Worm (Caenorhabditis elegans) whole organism, young adult: ENCODE measurements around the gene R05G9R.1.

Experiments used
- D2030.7 ChIP-seq: fragments of 200-800 bp; sonication (Bioruptor generic); IDR thresholded peaks from 2 replicates; pipeline ENCODE4 v1.3.6; 2022; ENCODE audit warnings: missing genetic modification reagents, missing genetic modification characterization, missing compliant biosample characterization
- F23B12.7 ChIP-seq: sonication (generic microtip); optimal IDR thresholded peaks from 2 replicates; lab custom pipeline; 2017; ENCODE audit warnings: missing genetic modification characterization, mild to moderate bottlenecking, missing compliant biosample characterization, antibody characterized with exemption, moderate library complexity; ENCODE audit not compliant: insufficient read depth
- F33H1.4 ChIP-seq: fragments of 200-800 bp; sonication (Bioruptor generic); IDR thresholded peaks from 2 replicates; pipeline ENCODE4 v1.3.6; 2022; ENCODE audit warnings: missing genetic modification reagents, missing genetic modification characterization, missing compliant biosample characterization
- F39B2.1 ChIP-seq: fragments of 200-800 bp; sonication (Bioruptor generic); IDR thresholded peaks from 2 replicates; pipeline ENCODE4 v1.3.6; 2022; ENCODE audit warnings: missing genetic modification reagents, missing genetic modification characterization, missing compliant biosample characterization
- F49E8.2 ChIP-seq: sonication (generic microtip); optimal IDR thresholded peaks from 3 replicates; lab custom pipeline; 2017; ENCODE audit warnings: missing genetic modification characterization, mild to moderate bottlenecking, missing compliant biosample characterization, antibody characterized with exemption, moderate library complexity; ENCODE audit not compliant: insufficient read depth
- F55B11.4 ChIP-seq: sonication (generic microtip); optimal IDR thresholded peaks from 2 replicates; lab custom pipeline; 2016; ENCODE audit warnings: missing compliant biosample characterization, missing genetic modification characterization, borderline replicate concordance; ENCODE audit not compliant: insufficient read depth
- K12H6.12 ChIP-seq: fragments of 200-800 bp; sonication (Bioruptor generic); optimal IDR thresholded peaks from 2 replicates; lab custom pipeline; 2018; ENCODE audit warnings: mild to moderate bottlenecking, missing genetic modification characterization, missing compliant biosample characterization
- cebp-2 ChIP-seq: fragments of 200-800 bp; sonication (Bioruptor generic); IDR thresholded peaks from 2 replicates; pipeline ENCODE4 v1.3.6; 2022; ENCODE audit warnings: missing genetic modification characterization, missing compliant biosample characterization
- ceh-100 ChIP-seq: fragments of 200-800 bp; sonication (Bioruptor generic); IDR thresholded peaks from 2 replicates; pipeline ENCODE4 v1.3.6; 2022; ENCODE audit warnings: missing genetic modification reagents, missing genetic modification characterization, missing compliant biosample characterization
- ceh-91 ChIP-seq: fragments of 200-800 bp; sonication (Bioruptor generic); IDR thresholded peaks from 2 replicates; pipeline ENCODE4 v1.3.6; 2022; ENCODE audit warnings: missing genetic modification reagents, missing genetic modification characterization, missing compliant biosample characterization
- dpl-1 ChIP-seq: fragments of 150-350 bp; optimal IDR thresholded peaks from 2 replicates; lab custom pipeline; 2014; ENCODE audit warnings: missing biosample characterization, missing genetic modification reagents, missing genetic modification characterization
- efl-1 ChIP-seq: fragments of 150-350 bp; optimal IDR thresholded peaks from 2 replicates; lab custom pipeline; 2014; ENCODE audit warnings: missing biosample characterization, missing genetic modification reagents, missing genetic modification characterization
- egl-18 ChIP-seq: fragments of 200-800 bp; sonication (Bioruptor generic); IDR thresholded peaks from 2 replicates; pipeline ENCODE4 v1.3.6; 2022; ENCODE audit warnings: missing genetic modification reagents, missing genetic modification characterization, missing compliant biosample characterization
- egl-44 ChIP-seq: fragments of 200-800 bp; sonication (Bioruptor generic); IDR thresholded peaks from 2 replicates; pipeline ENCODE4 v1.3.6; 2022; ENCODE audit warnings: missing genetic modification reagents, missing genetic modification characterization, missing compliant biosample characterization
- hlh-12 ChIP-seq: sonication (generic microtip); optimal IDR thresholded peaks from 2 replicates; lab custom pipeline; 2016; ENCODE audit warnings: missing genetic modification characterization, missing compliant biosample characterization
- hmg-1.2 ChIP-seq: fragments of 200-800 bp; sonication (Bioruptor generic); IDR thresholded peaks from 2 replicates; pipeline ENCODE4 v1.3.6; 2022; ENCODE audit warnings: missing genetic modification reagents, missing genetic modification characterization, missing compliant biosample characterization
- let-526 ChIP-seq: fragments of 200-800 bp; sonication (Bioruptor generic); IDR thresholded peaks from 2 replicates; pipeline ENCODE4 v1.3.6; 2022; ENCODE audit warnings: missing genetic modification reagents, missing genetic modification characterization, missing compliant biosample characterization
- lin-35 ChIP-seq, 3 experiments: fragments of 150-350 bp in 2 of 3; sonication (generic microtip) in 1 of 3; optimal IDR thresholded peaks; 2 replicates each; lab custom pipeline; 2014 to 2018; ENCODE audit warnings: missing biosample characterization in 3 of 3, missing genetic modification characterization in 3 of 3, missing genetic modification reagents in 3 of 3
- lin-40 ChIP-seq: sonication (generic microtip); optimal IDR thresholded peaks from 2 replicates; lab custom pipeline; 2016; ENCODE audit warnings: missing genetic modification characterization, mild to moderate bottlenecking, missing compliant biosample characterization, missing genotype, missing genetic modification reagents
- lin-54 ChIP-seq: fragments of 200-800 bp; sonication (Bioruptor generic); optimal IDR thresholded peaks from 2 replicates; lab custom pipeline; 2018; ENCODE audit warnings: mild to moderate bottlenecking, missing genetic modification characterization, missing compliant biosample characterization
- lsl-1 ChIP-seq: fragments of 200-800 bp; sonication (Bioruptor generic); optimal IDR thresholded peaks from 2 replicates; lab custom pipeline; 2018; ENCODE audit warnings: mild to moderate bottlenecking, missing genetic modification characterization, moderate library complexity, missing compliant biosample characterization
- lsy-27 ChIP-seq: sonication (generic microtip); optimal IDR thresholded peaks from 2 replicates; lab custom pipeline; 2017; ENCODE audit warnings: missing genetic modification characterization, mild to moderate bottlenecking, missing compliant biosample characterization, antibody characterized with exemption, missing genotype, borderline replicate concordance; ENCODE audit not compliant: insufficient read depth
- madf-6 ChIP-seq: fragments of 200-800 bp; sonication (Bioruptor generic); IDR thresholded peaks from 2 replicates; pipeline ENCODE4 v1.3.6; 2022; ENCODE audit warnings: missing genetic modification reagents, missing genetic modification characterization, missing compliant biosample characterization
- madf-8 ChIP-seq: fragments of 200-800 bp; sonication (Bioruptor generic); conservative IDR thresholded peaks from 2 replicates; pipeline ENCODE4 v1.3.6; 2022; ENCODE audit warnings: missing genetic modification reagents, missing genetic modification characterization, missing compliant biosample characterization
- mcd-1 ChIP-seq: fragments of 200-800 bp; sonication (Bioruptor generic); IDR thresholded peaks from 2 replicates; pipeline ENCODE4 v1.3.6; 2022; ENCODE audit warnings: missing genetic modification reagents, missing genetic modification characterization, missing compliant biosample characterization
- nhr-80 ChIP-seq: sonication (generic microtip); optimal IDR thresholded peaks from 2 replicates; lab custom pipeline; 2016; ENCODE audit warnings: missing genetic modification characterization, missing compliant biosample characterization
- rcor-1 ChIP-seq: fragments of 200-800 bp; sonication (Bioruptor generic); IDR thresholded peaks from 2 replicates; pipeline ENCODE4 v1.3.6; 2022; ENCODE audit warnings: missing genetic modification reagents, missing genetic modification characterization, missing compliant biosample characterization
- snpc-3.4 ChIP-seq: sonication (generic microtip); optimal IDR thresholded peaks from 2 replicates; lab custom pipeline; 2017; ENCODE audit warnings: missing genetic modification characterization, mild to moderate bottlenecking, missing compliant biosample characterization, antibody characterized with exemption, moderate library complexity, missing genotype, missing genetic modification reagents
- tbp1 ChIP-seq: fragments of 200-800 bp; sonication (Bioruptor generic); optimal IDR thresholded peaks from 2 replicates; lab custom pipeline; 2018; ENCODE audit warnings: mild to moderate bottlenecking, missing genetic modification characterization, missing compliant biosample characterization
- unc-130 ChIP-seq: sonication (generic microtip); optimal IDR thresholded peaks from 2 replicates; lab custom pipeline; 2016; ENCODE audit warnings: missing genetic modification reagents, missing genetic modification characterization, missing compliant biosample characterization
- xnd-1 ChIP-seq: sonication (generic microtip); optimal IDR thresholded peaks from 2 replicates; lab custom pipeline; 2016; ENCODE audit warnings: missing genotype, missing genetic modification reagents, missing genetic modification characterization, missing compliant biosample characterization
- zim-3 ChIP-seq: sonication (generic microtip); optimal IDR thresholded peaks from 2 replicates; lab custom pipeline; 2017; ENCODE audit warnings: mild to moderate bottlenecking, missing genetic modification characterization, moderate library complexity, missing compliant biosample characterization
- ztf-22 ChIP-seq: fragments of 200-800 bp; sonication (Bioruptor generic); optimal IDR thresholded peaks from 2 replicates; lab custom pipeline; 2018; ENCODE audit warnings: mild to moderate bottlenecking, missing genetic modification characterization, moderate library complexity, missing compliant biosample characterization
- ztf-25 ChIP-seq: fragments of 200-800 bp; sonication (Bioruptor generic); IDR thresholded peaks from 2 replicates; pipeline ENCODE4 v1.3.6; 2022; ENCODE audit warnings: missing genetic modification reagents, missing genetic modification characterization, missing compliant biosample characterization

The R05G9R.1 gene

DNA sequence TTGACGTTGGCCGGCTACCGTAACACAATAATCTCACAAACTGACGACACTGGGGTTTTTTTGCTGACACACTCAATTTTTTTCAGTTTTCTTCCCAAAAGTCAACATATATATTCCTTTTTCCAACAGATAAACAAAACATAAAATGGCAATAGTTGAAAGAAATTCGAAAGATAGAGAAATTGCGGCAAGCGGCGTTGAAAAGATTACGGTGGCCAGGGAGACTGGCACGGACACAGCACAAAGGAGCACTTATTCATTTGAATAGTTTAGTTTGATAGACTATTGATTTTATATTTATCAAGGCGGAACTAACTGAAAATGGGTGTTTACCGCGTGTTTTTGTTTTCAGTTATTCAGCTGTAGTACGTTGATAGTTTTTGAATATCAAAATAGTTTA, 7.5 kb upstream of the R05G9R.1 start, which contains the start of gene toe-2:
Gene toe-2 (minus strand): TSS at position 70 of the 400 bp plus-strand sequence.
- TF ChIP-seq F55B11.4 (tag; lab: Kevin White, UChicago): no peak
- TF ChIP-seq F23B12.7 (tag; lab: Kevin White, UChicago): no peak
- TF ChIP-seq zim-3 (tag; lab: Kevin White, UChicago): no peak
- TF ChIP-seq F33H1.4 (GFP tag; lab: Robert Waterston, UW): no peak
- no peak for TF ChIP-seq lin-40 (tag; lab: Kevin White, UChicago)
- no peak for TF ChIP-seq egl-18 (GFP tag; lab: Robert Waterston, UW)
- no peak for TF ChIP-seq egl-44 (GFP tag; lab: Robert Waterston, UW)
- TF ChIP-seq hmg-1.2: no peak
- no peak for TF ChIP-seq let-526
- TF ChIP-seq F39B2.1 (GFP tag; lab: Robert Waterston, UW): no peak
- no peak for TF ChIP-seq madf-8 (GFP tag; lab: Robert Waterston, UW)
- no peak for TF ChIP-seq K12H6.12 (tag; lab: Kevin White, UChicago)

- TF ChIP-seq hlh-12 (tag; lab: Kevin White, UChicago) (no peak), nhr-80 (tag; lab: Kevin White, UChicago) (peak; percentile 68)
These were observed 6.3 kb upstream of the R05G9R.1 start for ce11 chrII:6520103-6520502.

- peak; percentile 52; the same call in 1 of the 2 replicates for TF ChIP-seq F33H1.4 (GFP tag; lab: Robert Waterston, UW)
- TF ChIP-seq efl-1 (GFP tag; lab: Kevin White, UChicago): peak; percentile 94
- TF ChIP-seq dpl-1: peak; percentile 78
- peak in 1 of 3 experiments; percentile 67 for TF ChIP-seq lin-35 (GFP tag; optimal IDR thresholded peaks at IDR 0.05; lab: Kevin White, UChicago)
- TF ChIP-seq rcor-1 (GFP tag; lab: Robert Waterston, UW): peak; percentile 40; the same call in 1 of the 2 replicates
- no peak for TF ChIP-seq lsy-27 (tag; lab: Kevin White, UChicago)
- TF ChIP-seq unc-130: peak; percentile 77
- peak; percentile 82 for TF ChIP-seq lsl-1 (GFP tag; lab: Kevin White, UChicago)
- peak; percentile 39 for TF ChIP-seq lin-54 (GFP tag; lab: Kevin White, UChicago)
- TF ChIP-seq madf-8 (GFP tag; lab: Robert Waterston, UW): peak; percentile 85
- TF ChIP-seq tbp1: no peak
- peak; percentile 61; the same call in 1 of the 2 replicates for TF ChIP-seq D2030.7 (GFP tag; lab: Robert Waterston, UW)
- peak; percentile 61 for TF ChIP-seq xnd-1 (tag; lab: Kevin White, UChicago)
- TF ChIP-seq hmg-1.2: peak; percentile 23; the same call in 1 of the 2 replicates
- no peak for TF ChIP-seq ztf-25 (GFP tag; lab: Robert Waterston, UW)
- 0 out of 2 replicates have a peak, but pooled peaks have one; percentile 28 for TF ChIP-seq ceh-100 (GFP tag; lab: Robert Waterston, UW)
- TF ChIP-seq snpc-3.4: peak; percentile 79
- TF ChIP-seq mcd-1: peak; percentile 58; the same call in 1 of the 2 replicates
- TF ChIP-seq ceh-91 (GFP tag; lab: Robert Waterston, UW): peak; percentile 77
- no peak for TF ChIP-seq ztf-22 (GFP tag; lab: Kevin White, UChicago)
- TF ChIP-seq F49E8.2 (tag; lab: Kevin White, UChicago): peak; percentile 18
- TF ChIP-seq madf-6 (GFP tag; lab: Robert Waterston, UW): peak; percentile 90
- TF ChIP-seq cebp-2 (GFP tag; lab: Robert Waterston, UW): no peak
- TF ChIP-seq, all 124 proteins: peak for 18
These were observed 5.9 kb upstream of the R05G9R.1 start for ce11 chrII:6519703-6520102.
